Fruit fly (Drosophila melanogaster) whole organism, wandering third instar larva: ENCODE measurements around the gene RpS27.
A peak's percentile ranks its signal among the peaks of the same experiment; 100 is the strongest.

Experiments used
- Abd-B ChIP-seq: fragments of >200 bp; optimal IDR thresholded peaks from 2 replicates; lab custom pipeline; 2017; ENCODE audit warnings: missing biosample characterization, missing genetic modification characterization
- CG32264 ChIP-seq: fragments of 200-800 bp; sonication (Bioruptor generic); optimal IDR thresholded peaks from 2 replicates; lab custom pipeline; 2016; ENCODE audit warnings: missing biosample characterization, missing genetic modification characterization
- CG9705 ChIP-seq: fragments of 200-800 bp; sonication (Bioruptor generic); optimal IDR thresholded peaks from 2 replicates; lab custom pipeline; 2018; ENCODE audit warnings: missing biosample characterization, mild to moderate bottlenecking, missing genetic modification characterization
- CrebA ChIP-seq: fragments of 200-800 bp; sonication (Bioruptor generic); optimal IDR thresholded peaks from 2 replicates; lab custom pipeline; 2016; ENCODE audit warnings: missing biosample characterization, mild to moderate bottlenecking, missing genetic modification characterization, borderline replicate concordance
- Dfd ChIP-seq: fragments of >200 bp; optimal IDR thresholded peaks from 2 replicates; lab custom pipeline; 2017; ENCODE audit warnings: missing biosample characterization, missing genetic modification characterization
- Dif ChIP-seq: fragments of 200-275, 200-300 bp; sonication (Bioruptor generic); optimal IDR thresholded peaks from 2 replicates; lab custom pipeline; 2018; ENCODE audit warnings: missing biosample characterization, missing genetic modification characterization; ENCODE audit not compliant: partially characterized antibody
- GATAd ChIP-seq: sonication (Bioruptor generic); optimal IDR thresholded peaks from 2 replicates; lab custom pipeline; 2016; ENCODE audit warnings: missing biosample characterization, missing genetic modification characterization
- HLH106 ChIP-seq: fragments of 200-800 bp; optimal IDR thresholded peaks from 3 replicates; lab custom pipeline; 2019; ENCODE audit warnings: missing biosample characterization, mild to moderate bottlenecking, missing genetic modification characterization, moderate library complexity
- Hnf4 ChIP-seq: fragments of 200-800 bp; sonication (Bioruptor generic); optimal IDR thresholded peaks from 2 replicates; lab custom pipeline; 2016; ENCODE audit warnings: missing biosample characterization, mild to moderate bottlenecking, missing genetic modification characterization
- Hr78 ChIP-seq: fragments of >200 bp; optimal IDR thresholded peaks from 2 replicates; lab custom pipeline; 2017; ENCODE audit warnings: missing biosample characterization, missing genetic modification characterization
- Hr83 ChIP-seq: fragments of 200-300 bp; sonication (Bioruptor generic); optimal IDR thresholded peaks from 2 replicates; lab custom pipeline; 2016; ENCODE audit warnings: missing biosample characterization, mild to moderate bottlenecking, missing genetic modification characterization, moderate library complexity; ENCODE audit not compliant: poor library complexity, severe bottlenecking
- Jra ChIP-seq: sonication (Bioruptor generic); optimal IDR thresholded peaks from 2 replicates; lab custom pipeline; 2016; ENCODE audit warnings: missing biosample characterization, missing genetic modification characterization
- Mio ChIP-seq: sonication (Bioruptor generic); optimal IDR thresholded peaks from 2 replicates; lab custom pipeline; 2016; ENCODE audit warnings: missing biosample characterization, missing genetic modification characterization
- Myc ChIP-seq: fragments of >200 bp; optimal IDR thresholded peaks from 2 replicates; lab custom pipeline; 2017
- N ChIP-seq: fragments of >200 bp; optimal IDR thresholded peaks from 2 replicates; lab custom pipeline; 2018; ENCODE audit warnings: missing biosample characterization, missing external identifiers, missing genetic modification characterization
- OdsH ChIP-seq: fragments of 200-800 bp; sonication (Bioruptor generic); optimal IDR thresholded peaks from 2 replicates; lab custom pipeline; 2016; ENCODE audit warnings: missing biosample characterization, mild to moderate bottlenecking, missing genetic modification characterization
- Rel ChIP-seq, 2 experiments: fragments of 200-800 bp; sonication (Bioruptor generic) in 1 of 2; optimal IDR thresholded peaks; 2 replicates in 1 of 2; 3 replicates in 1 of 2; lab custom pipeline; 2016 to 2019; ENCODE audit warnings: mild to moderate bottlenecking in 2 of 2, missing biosample characterization in 2 of 2, missing genetic modification characterization in 2 of 2, moderate library complexity in 1 of 2
- Sp1 ChIP-seq: fragments of 200-800 bp; sonication (Bioruptor generic); optimal IDR thresholded peaks from 3 replicates; lab custom pipeline; 2019; ENCODE audit warnings: missing biosample characterization, mild to moderate bottlenecking, missing genetic modification characterization, moderate library complexity
- Vsx2 ChIP-seq: fragments of 200-300, 225-300 bp; sonication (Bioruptor generic); optimal IDR thresholded peaks from 2 replicates; lab custom pipeline; 2018; ENCODE audit warnings: missing biosample characterization, missing genetic modification characterization; ENCODE audit not compliant: partially characterized antibody
- br ChIP-seq: fragments of 200-800 bp; sonication (Bioruptor generic); optimal IDR thresholded peaks from 2 replicates; lab custom pipeline; 2016; ENCODE audit warnings: missing biosample characterization, missing genetic modification characterization
- brk ChIP-seq: fragments of 200-800 bp; sonication (Bioruptor generic); optimal IDR thresholded peaks from 2 replicates; lab custom pipeline; 2016; ENCODE audit warnings: missing biosample characterization, mild to moderate bottlenecking, missing genetic modification characterization
- dl ChIP-seq, 2 experiments: fragments of 175-275, 200-275 bp in 1 of 2; fragments of 200-275 bp in 1 of 2; sonication (Bioruptor generic); optimal IDR thresholded peaks; lab custom pipeline; 2018; ENCODE audit warnings: mild to moderate bottlenecking in 2 of 2, missing biosample characterization in 2 of 2, missing genetic modification characterization in 2 of 2, moderate library complexity in 2 of 2; ENCODE audit not compliant: partially characterized antibody in 2 of 2, insufficient read depth in 1 of 2
- dmrt93B ChIP-seq: fragments of 200-800 bp; sonication (Bioruptor generic); optimal IDR thresholded peaks from 2 replicates; lab custom pipeline; 2018; ENCODE audit warnings: missing biosample characterization, mild to moderate bottlenecking, missing genetic modification characterization
- dsf ChIP-seq: sonication (Bioruptor generic); optimal IDR thresholded peaks from 2 replicates; lab custom pipeline; 2016; ENCODE audit warnings: missing biosample characterization, missing genetic modification characterization, borderline replicate concordance
- ey ChIP-seq: fragments of 200-800 bp; sonication (Bioruptor generic); optimal IDR thresholded peaks from 2 replicates; lab custom pipeline; 2016; ENCODE audit warnings: missing biosample characterization, missing genetic modification characterization
- foxo ChIP-seq, 2 experiments: fragments of 200-800 bp; sonication (Bioruptor generic); optimal IDR thresholded peaks; 2 replicates in 1 of 2; 3 replicates in 1 of 2; lab custom pipeline; 2016 to 2017; ENCODE audit warnings: missing biosample characterization in 2 of 2, missing genetic modification characterization in 2 of 2
- fru ChIP-seq: fragments of 200-800 bp; sonication (Bioruptor generic); optimal IDR thresholded peaks from 3 replicates; lab custom pipeline; 2016; ENCODE audit warnings: missing biosample characterization, mild to moderate bottlenecking, missing genetic modification characterization
- h ChIP-seq: fragments of 200-800 bp; sonication (Bioruptor generic); optimal IDR thresholded peaks from 3 replicates; lab custom pipeline; 2016; ENCODE audit warnings: missing biosample characterization, mild to moderate bottlenecking, missing genetic modification characterization
- jim ChIP-seq: fragments of 175-275, 200-325 bp; sonication (Bioruptor generic); optimal IDR thresholded peaks from 2 replicates; lab custom pipeline; 2016; ENCODE audit warnings: missing biosample characterization, mild to moderate bottlenecking, missing genetic modification characterization
- lola ChIP-seq: fragments of >200 bp; optimal IDR thresholded peaks from 2 replicates; lab custom pipeline; 2017; ENCODE audit warnings: missing biosample characterization, missing genetic modification characterization
- pan ChIP-seq: fragments of >200 bp; optimal IDR thresholded peaks from 2 replicates; lab custom pipeline; 2017
- psq ChIP-seq: fragments of 200-800 bp; sonication (Bioruptor generic); optimal IDR thresholded peaks from 3 replicates; lab custom pipeline; 2017; ENCODE audit warnings: missing biosample characterization, mild to moderate bottlenecking, missing genetic modification characterization, moderate library complexity
- rgr ChIP-seq: fragments of 200-800 bp; sonication (Bioruptor generic); optimal IDR thresholded peaks from 3 replicates; lab custom pipeline; 2016; ENCODE audit warnings: missing biosample characterization, mild to moderate bottlenecking, missing genetic modification characterization
- sage ChIP-seq: fragments of 200-800 bp; sonication (Bioruptor generic); optimal IDR thresholded peaks from 2 replicates; lab custom pipeline; 2016; ENCODE audit warnings: missing biosample characterization, mild to moderate bottlenecking, missing genetic modification characterization
- sv ChIP-seq: fragments of 200-800 bp; sonication (Bioruptor generic); optimal IDR thresholded peaks from 3 replicates; lab custom pipeline; 2016; ENCODE audit warnings: missing biosample characterization, missing genetic modification characterization
- tai ChIP-seq: sonication (Bioruptor generic); optimal IDR thresholded peaks from 2 replicates; lab custom pipeline; 2016; ENCODE audit warnings: missing biosample characterization, missing genetic modification characterization
- usp ChIP-seq: fragments of >200 bp; optimal IDR thresholded peaks from 2 replicates; lab custom pipeline; 2017; ENCODE audit warnings: missing biosample characterization, missing genetic modification characterization
- woc ChIP-seq: sonication (Bioruptor generic); optimal IDR thresholded peaks from 2 replicates; lab custom pipeline; 2016; ENCODE audit warnings: missing biosample characterization, mild to moderate bottlenecking, missing genetic modification characterization

RpS27 gene

dm6 chr3R:25235362-25235761, 12.0 kb downstream of the RpS27 start, which contains the start of gene Sil1:
Sil1 (minus strand) TSS chr3R:25235529.
- TF ChIP-seq Vsx2 (GFP tag; lab: Kevin White, UChicago) (no peak), rgr (GFP tag; lab: Kevin White, UChicago) (peak; percentile 10)

dm6 chr3R:25232271-25232989, 14.9 kb downstream of the RpS27 start, which contains the start of gene Cad96Cb:
Cad96Cb (minus strand) TSS chr3R:25232321.
- no peak for TF ChIP-seq Abd-B
- TF ChIP-seq fru (GFP tag; lab: Kevin White, UChicago) = peak; percentile 90
- peak in 1 of 2 experiments; percentile 89 for TF ChIP-seq foxo (GFP tag; optimal IDR thresholded peaks at IDR 0.05; lab: Kevin White, UChicago)
- no peak for TF ChIP-seq Myc (lab: Kevin White, UChicago)
- peak; percentile 87 for TF ChIP-seq dmrt93B
- TF ChIP-seq CrebA (GFP tag; lab: Kevin White, UChicago) = no peak
- peak; percentile 9 for TF ChIP-seq Hr83
- TF ChIP-seq Hnf4 (GFP tag; lab: Kevin White, UChicago) = peak; percentile 53
- no peak for TF ChIP-seq N
- peak; percentile 84 for TF ChIP-seq psq (GFP tag; lab: Kevin White, UChicago)
- TF ChIP-seq usp (GFP tag; lab: Kevin White, UChicago) = no peak
- TF ChIP-seq Dfd = no peak
- peak; percentile 63 for TF ChIP-seq CG32264 (GFP tag; lab: Kevin White, UChicago)
- TF ChIP-seq Dif (GFP tag; lab: Kevin White, UChicago) = no peak
- TF ChIP-seq Mio = no peak
- TF ChIP-seq lola (GFP tag; lab: Kevin White, UChicago) = no peak
- TF ChIP-seq jim (GFP tag; lab: Kevin White, UChicago) = no peak
- peak; percentile 86 for TF ChIP-seq ey (GFP tag; lab: Kevin White, UChicago)
- TF ChIP-seq HLH106 (tag; lab: Kevin White, UChicago) = peak; percentile 86
- TF ChIP-seq Jra = peak; percentile 66
- TF ChIP-seq OdsH (GFP tag; lab: Kevin White, UChicago) = peak; percentile 86
- no peak for TF ChIP-seq pan (lab: Kevin White, UChicago)
- peak; percentile 13 for TF ChIP-seq GATAd (GFP tag; lab: Kevin White, UChicago)
- TF ChIP-seq dsf (GFP tag; lab: Kevin White, UChicago) = peak; percentile 14
- peak; percentile 47 for TF ChIP-seq sage (GFP tag; lab: Kevin White, UChicago)
- no peak for TF ChIP-seq Vsx2 (GFP tag; lab: Kevin White, UChicago)
- TF ChIP-seq Rel (GFP tag; optimal IDR thresholded peaks at IDR 0.05; lab: Kevin White, UChicago) = peak; percentile 31
- peak; percentile 6 for TF ChIP-seq Rel (tag; optimal IDR thresholded peaks at IDR 0.05; lab: Kevin White, UChicago)
- TF ChIP-seq dl (GFP tag; optimal IDR thresholded peaks at IDR 0.05; lab: Kevin White, UChicago; ENCODE audit: insufficient read depth in 1 of 2, partially characterized antibody in 2 of 2) = peak in 1 of 2 experiments; percentile 15
- no peak for TF ChIP-seq tai (GFP tag; lab: Kevin White, UChicago)
- TF ChIP-seq h (GFP tag; lab: Kevin White, UChicago) = peak; percentile 88
- TF ChIP-seq sv (GFP tag; lab: Kevin White, UChicago) = peak; percentile 73
- TF ChIP-seq Sp1 (GFP tag; lab: Kevin White, UChicago) = peak; percentile 91
- TF ChIP-seq brk (GFP tag; lab: Kevin White, UChicago) = no peak
- peak; percentile 84 for TF ChIP-seq rgr (GFP tag; lab: Kevin White, UChicago)
- TF ChIP-seq woc (GFP tag; lab: Kevin White, UChicago) = peak; percentile 93
- TF ChIP-seq Hr78 (GFP tag; lab: Kevin White, UChicago) = no peak
- TF ChIP-seq CG9705 (GFP tag; lab: Kevin White, UChicago) = peak; percentile 70
- peak; percentile 86 for TF ChIP-seq br (GFP tag; lab: Kevin White, UChicago)
- TF ChIP-seq, all 38 proteins: peak for 23
